Worm (Caenorhabditis elegans) whole organism, dauer: Measurements from ENCODE around the gene Y116A8C.9.
"Not testable (repeated sequence)": the region's sequence is repeated elsewhere in the genome, so short reads cannot be mapped to it uniquely, and the experiment has no call there.

Experiments used
- unc-62 ChIP-seq: sonication (generic microtip); optimal IDR thresholded peaks from 2 replicates; lab custom pipeline; 2017; ENCODE audit warnings: missing biosample characterization, missing genetic modification reagents, missing genetic modification characterization

Gene Y116A8C.9

ce11 chrIV:16917831-16918429 lies 28.7 kb downstream of the Y116A8C.9 start, which contains the start of the genes Y116A8C.469 and Y116A8C.468:
Y116A8C.469 (minus strand) TSS chrIV:16917931.
Y116A8C.468 (plus strand) TSS chrIV:16918379.
- no peak for TF ChIP-seq unc-62 (GFP tag; lab: Kevin White, UChicago)

ce11 chrIV:16915751-16916150 lies 30.8 kb downstream of the Y116A8C.9 start, which contains the start of gene Y116A8C.3:
Y116A8C.3 (plus strand) TSS chrIV:16916051.
- TF ChIP-seq unc-62 (GFP tag; lab: Kevin White, UChicago) = no peak

- TF ChIP-seq unc-62 (GFP tag; lab: Kevin White, UChicago) = no peak
Observed at ce11 chrIV:16898205-16898604, 48.4 kb downstream of the Y116A8C.9 start.

DNA sequence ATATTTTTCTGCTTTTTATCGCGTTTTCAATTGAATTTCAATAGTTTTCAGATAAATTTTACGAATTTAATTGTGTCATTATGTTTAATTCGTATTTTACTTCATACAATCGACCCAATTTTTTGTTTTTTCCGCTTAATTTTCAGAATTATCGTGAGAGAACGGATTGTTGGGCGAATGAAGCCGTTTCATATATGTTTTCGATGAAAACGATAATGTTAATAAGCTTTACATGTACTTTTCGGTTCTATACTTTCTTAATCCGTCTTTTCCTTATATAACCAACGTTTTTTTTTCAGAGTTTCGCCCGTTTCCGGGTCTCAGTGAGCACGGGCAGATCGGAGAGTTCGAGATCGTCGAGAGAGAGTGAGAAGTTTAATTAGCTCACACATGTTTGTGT lies 51.3 kb downstream of the Y116A8C.9 start, which contains the start of gene T06A10.2:
T06A10.2 (plus strand) TSS at position 301 of the 400 bp plus-strand sequence.
- TF ChIP-seq unc-62 (GFP tag; lab: Kevin White, UChicago) = not testable (repeated sequence)
